Worm (Caenorhabditis elegans): ENCODE results near the gene gpb-1.

gpb-1 gene

DNA sequence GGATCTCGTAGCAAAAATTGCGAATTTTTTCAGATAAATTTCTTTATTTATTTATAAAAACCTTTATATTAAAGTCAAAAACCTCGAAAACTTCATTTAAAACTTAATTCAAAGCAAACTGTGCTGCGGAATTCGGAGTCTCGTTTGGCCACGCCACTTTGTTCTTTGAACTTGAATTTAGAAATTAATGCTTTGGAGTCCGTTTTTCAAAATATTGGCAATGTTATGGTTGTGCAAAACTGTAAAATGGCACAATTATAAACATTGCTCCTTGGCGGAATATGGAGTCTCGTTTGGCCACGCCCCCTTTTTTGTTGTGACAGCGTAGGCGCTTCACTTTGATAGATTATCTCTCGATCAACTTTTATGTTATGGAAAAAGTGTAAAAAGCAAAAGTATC is 28.9 kb downstream of the gpb-1 start:
- no peak for TF ChIP-seq B0310.2 (tag; optimal IDR thresholded peaks at IDR 0.05)
- no peak for TF ChIP-seq aly-1 (tag; optimal IDR thresholded peaks at IDR 0.05)
- TF ChIP-seq tbx-37 (GFP tag; conservative IDR thresholded peaks at IDR 0.05) = no peak
- no peak for TF ChIP-seq hmg-4 (GFP tag; optimal IDR thresholded peaks at IDR 0.05)
- TF ChIP-seq ets-7 (tag; optimal IDR thresholded peaks at IDR 0.05) = no peak
- TF ChIP-seq pes-1 (GFP tag; IDR thresholded peaks at IDR 0.05) = no peak
- no peak for TF ChIP-seq sea-1 (GFP tag; conservative IDR thresholded peaks at IDR 0.05)
- TF ChIP-seq hmbx-1 (tag; optimal IDR thresholded peaks at IDR 0.05) = no peak
- TF ChIP-seq tbx-11 (GFP tag; IDR thresholded peaks at IDR 0.05) = no peak
- TF ChIP-seq ceh-36 (tag; optimal IDR thresholded peaks at IDR 0.05) = no peak
- TF ChIP-seq tra-4 (tag; optimal IDR thresholded peaks at IDR 0.05) = no peak
- TF ChIP-seq F13C5.2 (tag; optimal IDR thresholded peaks at IDR 0.05) = no peak
- no peak for TF ChIP-seq ceh-13 (GFP tag; optimal IDR thresholded peaks at IDR 0.05)

DNA sequence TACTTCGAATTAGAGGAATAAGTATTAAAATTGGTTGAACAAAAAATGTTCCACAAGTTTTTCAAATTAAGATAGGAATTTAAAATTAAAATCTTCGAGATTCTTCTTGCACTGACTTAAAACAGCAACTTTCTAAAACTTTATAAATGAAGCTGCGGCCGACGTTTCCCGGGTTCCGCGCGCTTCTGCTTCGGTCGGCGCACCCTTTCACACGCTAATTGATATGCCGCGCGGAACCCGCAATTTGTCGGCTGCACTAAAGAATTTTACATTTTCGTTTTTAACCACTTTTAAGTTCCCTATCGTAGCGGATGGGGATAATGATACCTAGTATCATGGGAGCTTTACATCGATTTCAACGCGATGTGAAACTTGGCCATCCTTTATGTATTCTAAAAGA is 33.7 kb downstream of the gpb-1 start:
- TF ChIP-seq scrt-1 (GFP tag; IDR thresholded peaks at IDR 0.05) (no peak), aly-1 (tag; optimal IDR thresholded peaks at IDR 0.05) (no peak), ama-1 (optimal IDR thresholded peaks at IDR 0.05) (no peak), hnd-1 (tag; optimal IDR thresholded peaks at IDR 0.05) (no peak), F13C5.2 (tag; optimal IDR thresholded peaks at IDR 0.05) (no peak), ets-7 (tag; optimal IDR thresholded peaks at IDR 0.05) (no peak), tra-4 (tag; optimal IDR thresholded peaks at IDR 0.05) (no peak), hmbx-1 (tag; optimal IDR thresholded peaks at IDR 0.05) (no peak), hmg-4 (GFP tag; optimal IDR thresholded peaks at IDR 0.05) (no peak), ceh-13 (GFP tag; optimal IDR thresholded peaks at IDR 0.05) (no peak), B0310.2 (tag; optimal IDR thresholded peaks at IDR 0.05) (no peak), sea-1 (GFP tag; conservative IDR thresholded peaks at IDR 0.05) (no peak), pes-1 (GFP tag; IDR thresholded peaks at IDR 0.05) (no peak), ceh-36 (tag; optimal IDR thresholded peaks at IDR 0.05) (no peak)

DNA sequence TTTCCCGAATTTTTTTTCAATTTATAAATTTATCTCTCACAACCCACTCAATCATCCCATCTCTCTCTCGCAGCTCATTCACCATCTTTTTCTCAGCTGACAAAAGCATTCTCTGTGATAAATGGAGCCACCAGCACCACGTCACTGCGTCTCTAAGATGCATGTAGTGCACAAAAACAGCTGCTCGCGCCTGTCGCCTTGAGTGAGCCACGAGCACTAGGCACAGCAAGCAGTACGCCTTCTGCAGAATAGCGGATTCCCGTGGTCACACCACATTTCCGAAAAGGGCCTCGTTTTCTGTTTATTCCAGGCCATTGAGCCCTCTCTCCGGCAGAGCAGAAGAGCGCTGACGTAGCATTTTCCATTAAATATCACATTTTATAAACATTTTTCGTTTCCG is 34.8 kb downstream of the gpb-1 start, which contains the start of gene F13D12.10:
F13D12.10 (plus strand) TSS at position 231 of the 400 bp plus-strand sequence.
- TF ChIP-seq sea-1 (GFP tag; conservative IDR thresholded peaks at IDR 0.05) (no peak), hmbx-1 (tag; optimal IDR thresholded peaks at IDR 0.05) (no peak), tra-4 (tag; optimal IDR thresholded peaks at IDR 0.05) (no peak), tbx-11 (GFP tag; IDR thresholded peaks at IDR 0.05) (no peak), hmg-4 (GFP tag; optimal IDR thresholded peaks at IDR 0.05) (no peak), tbx-37 (GFP tag; conservative IDR thresholded peaks at IDR 0.05) (no peak), ama-1 (optimal IDR thresholded peaks at IDR 0.05) (no peak), B0310.2 (tag; optimal IDR thresholded peaks at IDR 0.05) (no peak), ceh-36 (tag; optimal IDR thresholded peaks at IDR 0.05) (no peak), aly-1 (tag; optimal IDR thresholded peaks at IDR 0.05) (no peak), hnd-1 (tag; optimal IDR thresholded peaks at IDR 0.05) (no peak), ceh-13 (GFP tag; optimal IDR thresholded peaks at IDR 0.05) (no peak), pes-1 (GFP tag; IDR thresholded peaks at IDR 0.05) (no peak), flt-1 (GFP tag; IDR thresholded peaks at IDR 0.05) (no peak), ets-7 (tag; optimal IDR thresholded peaks at IDR 0.05) (no peak), F13C5.2 (tag; optimal IDR thresholded peaks at IDR 0.05) (no peak), scrt-1 (GFP tag; IDR thresholded peaks at IDR 0.05) (no peak)

DNA sequence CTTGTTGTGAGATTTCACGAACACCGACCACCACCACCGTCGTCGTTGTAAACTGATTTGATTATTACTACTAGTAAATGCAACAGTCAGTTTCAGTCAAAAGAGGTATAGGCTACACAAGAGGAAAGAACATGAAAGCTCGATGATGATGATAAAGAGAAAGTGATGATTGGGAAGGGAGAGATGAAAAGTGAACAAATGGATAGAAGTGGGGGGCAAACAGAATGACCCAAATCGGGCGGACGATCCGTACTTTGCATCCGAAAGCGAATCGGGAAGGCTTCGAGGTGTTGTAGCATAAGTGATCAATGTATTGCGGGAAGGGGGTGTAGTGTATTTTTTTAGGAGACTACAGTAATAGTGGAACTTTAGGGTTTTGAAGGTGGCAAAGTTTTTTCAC is 37.6 kb downstream of the gpb-1 start:
- TF ChIP-seq ceh-36 (tag; optimal IDR thresholded peaks at IDR 0.05) (no peak), tbx-11 (GFP tag; IDR thresholded peaks at IDR 0.05) (no peak), hnd-1 (tag; optimal IDR thresholded peaks at IDR 0.05) (no peak), B0310.2 (tag; optimal IDR thresholded peaks at IDR 0.05) (no peak)

DNA sequence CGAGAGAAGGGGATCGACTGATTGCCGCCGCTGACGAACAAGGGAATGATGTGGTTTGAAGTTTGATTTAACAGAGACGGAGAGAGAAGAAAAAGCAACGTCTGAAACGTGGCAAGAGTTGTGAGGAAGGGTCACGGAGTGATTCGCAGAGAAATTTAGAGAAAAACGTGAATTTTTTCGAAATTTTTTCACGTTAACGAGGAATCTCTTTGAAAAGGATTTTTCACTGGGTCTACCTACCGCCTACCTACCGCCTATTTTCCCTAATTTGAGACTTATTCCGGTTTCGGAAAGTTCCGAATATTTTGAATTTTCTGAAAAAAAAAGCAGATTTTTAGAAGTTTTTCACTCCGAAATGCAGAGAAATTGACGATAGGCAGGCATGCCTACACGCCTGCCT is 38.9 kb downstream of the gpb-1 start, which contains the start of gene fcmt-1:
fcmt-1 (minus strand) TSS at position 101 of the 400 bp plus-strand sequence.
- TF ChIP-seq hmg-4 (GFP tag; optimal IDR thresholded peaks at IDR 0.05) (no peak), sea-1 (GFP tag; conservative IDR thresholded peaks at IDR 0.05) (no peak), ama-1 (optimal IDR thresholded peaks at IDR 0.05) (no peak), ceh-36 (tag; optimal IDR thresholded peaks at IDR 0.05) (no peak), scrt-1 (GFP tag; IDR thresholded peaks at IDR 0.05) (no peak), ets-7 (tag; optimal IDR thresholded peaks at IDR 0.05) (no peak), F13C5.2 (tag; optimal IDR thresholded peaks at IDR 0.05) (no peak), pes-1 (GFP tag; IDR thresholded peaks at IDR 0.05) (no peak), hmbx-1 (tag; optimal IDR thresholded peaks at IDR 0.05) (no peak), ceh-13 (GFP tag; optimal IDR thresholded peaks at IDR 0.05) (no peak), hnd-1 (tag; optimal IDR thresholded peaks at IDR 0.05) (no peak)

DNA sequence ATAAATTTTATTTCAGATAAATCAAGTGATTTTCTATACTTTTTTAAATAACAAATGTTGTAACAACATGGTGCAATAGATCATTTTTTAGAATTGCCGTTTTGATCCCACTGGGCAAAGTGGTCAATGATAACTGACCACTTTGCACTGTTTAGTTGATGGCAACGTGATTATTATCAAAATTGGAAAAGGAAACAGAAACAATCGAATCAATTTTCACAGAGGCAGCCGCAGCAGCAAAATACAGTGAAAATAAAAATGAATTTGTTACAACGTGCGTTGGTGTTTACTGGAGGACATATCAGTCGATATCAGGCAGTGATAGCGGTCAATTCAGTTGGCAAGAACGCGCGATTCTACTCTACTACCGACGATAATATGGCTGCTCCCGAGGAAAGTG is 42.6 kb downstream of the gpb-1 start, which contains the start of gene VF13D12L.3:
VF13D12L.3 (plus strand) TSS at position 223 of the 400 bp plus-strand sequence.
- no peak for TF ChIP-seq hmg-4 (GFP tag; optimal IDR thresholded peaks at IDR 0.05)
- TF ChIP-seq ets-7 (tag; optimal IDR thresholded peaks at IDR 0.05) = no peak

DNA sequence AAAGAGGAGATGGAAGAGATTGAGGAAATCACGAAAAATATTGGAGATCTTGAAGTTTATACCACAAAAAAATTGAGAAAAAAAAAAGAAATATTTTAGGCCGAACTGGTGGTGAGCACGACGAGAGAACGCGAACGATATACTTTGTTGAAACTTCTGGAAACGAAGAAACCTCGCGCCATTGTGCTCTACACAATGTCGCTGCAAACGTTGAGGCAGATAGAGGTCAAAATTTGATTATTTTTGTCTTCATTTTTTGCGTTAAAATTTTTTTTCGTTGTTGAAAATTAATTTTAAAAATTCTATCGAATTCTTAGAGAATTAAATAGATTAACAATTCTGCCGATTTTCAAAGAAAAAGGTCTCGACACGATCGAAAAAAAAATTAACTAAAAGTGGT is 47.8 kb downstream of the gpb-1 start:
- no peak for TF ChIP-seq sea-1 (GFP tag; conservative IDR thresholded peaks at IDR 0.05)
- no peak for TF ChIP-seq hmbx-1 (tag; optimal IDR thresholded peaks at IDR 0.05)
- no peak for TF ChIP-seq aly-1 (tag; optimal IDR thresholded peaks at IDR 0.05)
- no peak for TF ChIP-seq tra-4 (tag; optimal IDR thresholded peaks at IDR 0.05)
- no peak for TF ChIP-seq hmg-4 (GFP tag; optimal IDR thresholded peaks at IDR 0.05)
- TF ChIP-seq ceh-13 (GFP tag; optimal IDR thresholded peaks at IDR 0.05) = no peak
- TF ChIP-seq pes-1 (GFP tag; IDR thresholded peaks at IDR 0.05) = no peak
- no peak for TF ChIP-seq ets-7 (tag; optimal IDR thresholded peaks at IDR 0.05)
- no peak for TF ChIP-seq scrt-1 (GFP tag; IDR thresholded peaks at IDR 0.05)
- no peak for TF ChIP-seq F13C5.2 (tag; optimal IDR thresholded peaks at IDR 0.05)
- TF ChIP-seq ama-1 (optimal IDR thresholded peaks at IDR 0.05) = no peak
- TF ChIP-seq B0310.2 (tag; optimal IDR thresholded peaks at IDR 0.05) = no peak
- TF ChIP-seq tbx-37 (GFP tag; conservative IDR thresholded peaks at IDR 0.05) = no peak
- TF ChIP-seq flt-1 (GFP tag; IDR thresholded peaks at IDR 0.05) = no peak
- no peak for TF ChIP-seq hnd-1 (tag; optimal IDR thresholded peaks at IDR 0.05)
- TF ChIP-seq tbx-11 (GFP tag; IDR thresholded peaks at IDR 0.05) = no peak
- TF ChIP-seq ceh-36 (tag; optimal IDR thresholded peaks at IDR 0.05) = no peak

DNA sequence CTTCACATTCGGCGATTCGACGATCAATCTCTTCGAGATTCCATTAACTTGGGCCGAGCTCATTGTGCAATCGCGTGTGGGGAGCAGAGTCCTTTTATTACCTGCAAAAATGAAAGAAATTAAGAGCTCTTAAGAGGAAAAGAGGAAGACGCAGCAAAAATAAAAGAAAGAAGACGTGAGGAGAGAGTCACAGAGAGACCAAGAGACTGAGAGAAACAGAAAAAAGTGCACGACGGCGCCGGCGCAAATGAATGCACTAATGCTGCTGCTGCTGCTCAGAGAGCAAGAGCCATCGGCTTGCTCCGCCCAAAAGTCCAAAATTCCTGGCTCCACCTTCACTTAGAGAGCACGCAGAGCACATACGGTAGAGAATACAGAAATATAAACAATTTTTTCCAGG is 48.2 kb downstream of the gpb-1 start, which contains the start of gene inos-1:
inos-1 (minus strand) TSS at position 101 of the 400 bp plus-strand sequence.
- TF ChIP-seq scrt-1 (GFP tag; IDR thresholded peaks at IDR 0.05) (no peak), ama-1 (optimal IDR thresholded peaks at IDR 0.05) (no peak), tra-4 (tag; optimal IDR thresholded peaks at IDR 0.05) (no peak), ets-7 (tag; optimal IDR thresholded peaks at IDR 0.05) (no peak), tbx-11 (GFP tag; IDR thresholded peaks at IDR 0.05) (no peak), F13C5.2 (tag; optimal IDR thresholded peaks at IDR 0.05) (no peak), hmbx-1 (tag; optimal IDR thresholded peaks at IDR 0.05) (no peak), ceh-36 (tag; optimal IDR thresholded peaks at IDR 0.05) (no peak), pes-1 (GFP tag; IDR thresholded peaks at IDR 0.05) (no peak), sea-1 (GFP tag; conservative IDR thresholded peaks at IDR 0.05) (no peak), tbx-37 (GFP tag; conservative IDR thresholded peaks at IDR 0.05) (no peak), hnd-1 (tag; optimal IDR thresholded peaks at IDR 0.05) (no peak), aly-1 (tag; optimal IDR thresholded peaks at IDR 0.05) (no peak), hmg-4 (GFP tag; optimal IDR thresholded peaks at IDR 0.05) (no peak), flt-1 (GFP tag; IDR thresholded peaks at IDR 0.05) (no peak), B0310.2 (tag; optimal IDR thresholded peaks at IDR 0.05) (no peak), ceh-13 (GFP tag; optimal IDR thresholded peaks at IDR 0.05) (no peak)

All from whole organism, early embryonic.